Fruit fly (Drosophila melanogaster) whole organism, pupa: ENCODE data around the gene CG14645.

ENCODE experiments used
- CG10348 ChIP-seq: fragments of 200-800 bp; sonication (Bioruptor generic); IDR thresholded peaks from 2 replicates; pipeline ENCODE4 v1.3.6; 2022; ENCODE audit warnings: missing biosample characterization, missing genetic modification characterization
- CG12605 ChIP-seq: fragments of 200-800 bp; sonication (Bioruptor generic); IDR thresholded peaks from 2 replicates; pipeline ENCODE4 v1.3.6; 2022; ENCODE audit warnings: missing biosample characterization, missing genetic modification characterization
- CG13204 ChIP-seq: fragments of 200-800 bp; sonication (Bioruptor generic); optimal IDR thresholded peaks from 2 replicates; lab custom pipeline; 2018; ENCODE audit warnings: missing biosample characterization, mild to moderate bottlenecking, missing genetic modification characterization, moderate library complexity
- CG14655 ChIP-seq: fragments of 200-800 bp; sonication (Bioruptor generic); optimal IDR thresholded peaks from 3 replicates; lab custom pipeline; 2017; ENCODE audit warnings: mild to moderate bottlenecking, missing biosample characterization, missing genetic modification reagents, missing genetic modification characterization
- CG15710 ChIP-seq: fragments of 200-800 bp; sonication (Bioruptor generic); optimal IDR thresholded peaks from 2 replicates; lab custom pipeline; 2018; ENCODE audit warnings: missing biosample characterization, mild to moderate bottlenecking, missing genetic modification characterization, moderate library complexity
- CG17806 ChIP-seq: fragments of 200-800 bp; sonication (Bioruptor generic); optimal IDR thresholded peaks from 2 replicates; lab custom pipeline; 2018; ENCODE audit warnings: missing biosample characterization, mild to moderate bottlenecking, missing genetic modification characterization, moderate library complexity
- CG32121 ChIP-seq: fragments of 200-800 bp; sonication (Bioruptor generic); IDR thresholded peaks from 2 replicates; pipeline ENCODE4 v1.3.6; 2022; ENCODE audit warnings: missing biosample characterization, missing genetic modification characterization
- CG34367 ChIP-seq: fragments of 200-800 bp; sonication (Bioruptor generic); optimal IDR thresholded peaks from 2 replicates; lab custom pipeline; 2018; ENCODE audit warnings: missing biosample characterization, mild to moderate bottlenecking, missing genetic modification characterization
- CG4496 ChIP-seq: fragments of 200-800 bp; sonication (Bioruptor generic); IDR thresholded peaks from 3 replicates; pipeline ENCODE4 v1.3.6; 2022; ENCODE audit warnings: missing biosample characterization, missing genetic modification characterization
- CG8159 ChIP-seq: fragments of 200-800 bp; sonication (Bioruptor generic); optimal IDR thresholded peaks from 3 replicates; lab custom pipeline; 2018; ENCODE audit warnings: missing biosample characterization, mild to moderate bottlenecking, missing genetic modification characterization, moderate library complexity
- CG8301 ChIP-seq: fragments of 200-800 bp; sonication (Bioruptor generic); optimal IDR thresholded peaks from 2 replicates; lab custom pipeline; 2018; ENCODE audit warnings: missing biosample characterization, mild to moderate bottlenecking, missing genetic modification characterization
- CG9948 ChIP-seq: fragments of 200-800 bp; sonication (Bioruptor generic); optimal IDR thresholded peaks from 2 replicates; lab custom pipeline; 2018; ENCODE audit warnings: missing biosample characterization, mild to moderate bottlenecking, missing genetic modification characterization, moderate library complexity
- D1 ChIP-seq: fragments of 200-800 bp; sonication (Bioruptor generic); optimal IDR thresholded peaks from 2 replicates; lab custom pipeline; 2018; ENCODE audit warnings: missing biosample characterization, mild to moderate bottlenecking, missing genetic modification characterization, moderate library complexity
- EcR ChIP-seq: fragments of 200-800 bp; sonication (Bioruptor generic); optimal IDR thresholded peaks from 3 replicates; lab custom pipeline; 2019; ENCODE audit warnings: missing biosample characterization, missing genetic modification characterization, mild to moderate bottlenecking, moderate library complexity, missing genetic modification reagents
- Ets98B ChIP-seq: fragments of 200-800 bp; sonication (Bioruptor generic); IDR thresholded peaks from 2 replicates; pipeline ENCODE4 v1.3.6; 2022; ENCODE audit warnings: missing biosample characterization, missing genetic modification characterization
- Pif1A ChIP-seq: fragments of 200-800 bp; sonication (Bioruptor generic); optimal IDR thresholded peaks from 3 replicates; lab custom pipeline; 2016; ENCODE audit warnings: missing biosample characterization, missing genetic modification characterization
- Pif1B ChIP-seq: fragments of 200-800 bp; sonication (Bioruptor generic); optimal IDR thresholded peaks from 3 replicates; lab custom pipeline; 2016; ENCODE audit warnings: missing biosample characterization, missing genetic modification characterization
- Snoo ChIP-seq: fragments of 200-800 bp; sonication (Bioruptor generic); optimal IDR thresholded peaks from 3 replicates; lab custom pipeline; 2017; ENCODE audit warnings: missing biosample characterization, mild to moderate bottlenecking, missing genetic modification characterization, inconsistent platforms
- fd96Ca ChIP-seq: fragments of 200-800 bp; sonication (Bioruptor generic); IDR thresholded peaks from 3 replicates; pipeline ENCODE4 v1.3.6; 2022; ENCODE audit warnings: missing biosample characterization, missing genetic modification characterization
- gl ChIP-seq: fragments of 200-800 bp; sonication (Bioruptor generic); optimal IDR thresholded peaks from 2 replicates; lab custom pipeline; 2018; ENCODE audit warnings: missing biosample characterization, mild to moderate bottlenecking, missing genetic modification characterization
- rn ChIP-seq: fragments of 200-800 bp; sonication (Bioruptor generic); IDR thresholded peaks from 2 replicates; pipeline ENCODE4 v1.3.6; 2022; ENCODE audit warnings: missing biosample characterization, missing genetic modification characterization

The CG14645 gene

dm6 chr3R:4359625-4360024, 24.7 kb downstream of the CG14645 start, which contains the start of gene CG1090:
Gene CG1090 (plus strand): TSS chr3R:4359883.
- TF ChIP-seq CG8301 (tag; lab: Kevin White, UChicago) (no peak), CG8159 (tag; lab: Kevin White, UChicago) (no peak), CG4496 (no peak; the same call in 1 of the 3 replicates), CG13204 (GFP tag; lab: Kevin White, UChicago) (no peak), rn (GFP tag; lab: Robert Waterston, UW) (no peak)

- TF ChIP-seq Ets98B (peak; percentile 41), EcR (GFP tag; lab: Kevin White, UChicago) (peak; percentile 54), CG13204 (GFP tag; lab: Kevin White, UChicago) (peak; percentile 69), CG17806 (tag; lab: Kevin White, UChicago) (no peak), CG14655 (GFP tag; lab: Kevin White, UChicago) (peak; percentile 26), CG4496 (peak; percentile 75; the same call in 2 of the 3 replicates), Snoo (no peak), CG12605 (0 out of 2 replicates have a peak, but pooled peaks have one; percentile 33), D1 (no peak), CG34367 (tag; lab: Kevin White, UChicago) (no peak), Pif1B (GFP tag; lab: Kevin White, UChicago) (peak; percentile 5), fd96Ca (peak; percentile 17; the same call in 1 of the 3 replicates), CG8159 (tag; lab: Kevin White, UChicago) (peak; percentile 2)
Observed at dm6 chr3R:4360668-4361110, 25.8 kb downstream of the CG14645 start.

dm6 chr3R:4362010-4362409, 27.1 kb downstream of the CG14645 start:
- TF ChIP-seq Pif1A (no peak), gl (tag; lab: Kevin White, UChicago) (no peak), Snoo (no peak), CG14655 (GFP tag; lab: Kevin White, UChicago) (no peak), rn (GFP tag; lab: Robert Waterston, UW) (no peak)

- TF ChIP-seq CG17806 (tag; lab: Kevin White, UChicago) (peak; percentile 5), CG9948 (tag; lab: Kevin White, UChicago) (no peak), CG34367 (tag; lab: Kevin White, UChicago) (no peak), Pif1A (no peak), D1 (peak; percentile 67), EcR (GFP tag; lab: Kevin White, UChicago) (peak; percentile 82), CG13204 (GFP tag; lab: Kevin White, UChicago) (no peak), CG10348 (GFP tag; lab: Robert Waterston, UW) (no peak), CG4496 (no peak), gl (tag; lab: Kevin White, UChicago) (peak; percentile 13), rn (GFP tag; lab: Robert Waterston, UW) (no peak), CG32121 (GFP tag; lab: Robert Waterston, UW) (no peak), CG8301 (tag; lab: Kevin White, UChicago) (no peak), Pif1B (GFP tag; lab: Kevin White, UChicago) (peak; percentile 54), Ets98B (no peak; the same call in 1 of the 2 replicates), CG14655 (GFP tag; lab: Kevin White, UChicago) (no peak), Snoo (peak; percentile 39), fd96Ca (no peak), CG12605 (peak; percentile 53; the same call in 1 of the 2 replicates), CG15710 (tag; lab: Kevin White, UChicago) (no peak), CG8159 (tag; lab: Kevin White, UChicago) (no peak)
Observed at dm6 chr3R:4378363-4379354, 43.8 kb downstream of the CG14645 start, which contains the start of gene Sfxn1-3. Gene Sfxn1-3 (plus strand): TSS chr3R:4378600.

dm6 chr3R:4381079-4381919, 46.4 kb downstream of the CG14645 start, which contains the start of gene Cont:
Gene Cont (plus strand): TSS chr3R:4381306.
- TF ChIP-seq Snoo (no peak), CG4496 (no peak), CG17806 (tag; lab: Kevin White, UChicago) (no peak), EcR (GFP tag; lab: Kevin White, UChicago) (no peak), fd96Ca (no peak), CG13204 (GFP tag; lab: Kevin White, UChicago) (no peak), CG14655 (GFP tag; lab: Kevin White, UChicago) (no peak), gl (tag; lab: Kevin White, UChicago) (no peak), Pif1A (no peak), D1 (no peak), CG32121 (GFP tag; lab: Robert Waterston, UW) (no peak), CG8159 (tag; lab: Kevin White, UChicago) (no peak), CG9948 (tag; lab: Kevin White, UChicago) (no peak), CG34367 (tag; lab: Kevin White, UChicago) (no peak), rn (GFP tag; lab: Robert Waterston, UW) (no peak), CG10348 (GFP tag; lab: Robert Waterston, UW) (no peak), CG12605 (no peak), Ets98B (no peak), Pif1B (GFP tag; lab: Kevin White, UChicago) (no peak)
- TF ChIP-seq, all 21 proteins: peak for 0
